Worm (Caenorhabditis elegans) whole organism, mixed stage, embryonic: Measurements from ENCODE around the gene T25B6.3.

ENCODE experiments used
- M03D4.4 ChIP-seq: sonication (generic microtip); optimal IDR thresholded peaks from 2 replicates; lab custom pipeline; 2017; ENCODE audit warnings: mild to moderate bottlenecking, missing genetic modification characterization, missing compliant biosample characterization
- bed-3 ChIP-seq: fragments of 200-800 bp; sonication (Bioruptor generic); optimal IDR thresholded peaks from 3 replicates; lab custom pipeline; 2018; ENCODE audit warnings: mild to moderate bottlenecking, missing genetic modification characterization, moderate library complexity, missing compliant biosample characterization
- blmp-1 ChIP-seq: fragments of 150-350 bp; optimal IDR thresholded peaks from 2 replicates; lab custom pipeline; 2014; ENCODE audit warnings: missing biosample characterization, missing genetic modification characterization
- ceh-39 ChIP-seq: fragments of 150-350 bp; optimal IDR thresholded peaks from 2 replicates; lab custom pipeline; 2014; ENCODE audit warnings: missing biosample characterization, missing genetic modification characterization
- ceh-43 ChIP-seq: fragments of 200-800 bp; sonication (Bioruptor generic); optimal IDR thresholded peaks from 2 replicates; lab custom pipeline; 2018; ENCODE audit warnings: mild to moderate bottlenecking, missing genetic modification characterization, moderate library complexity, missing compliant biosample characterization
- ceh-83 ChIP-seq: fragments of 200-800 bp; sonication (Bioruptor generic); optimal IDR thresholded peaks from 2 replicates; lab custom pipeline; 2018; ENCODE audit warnings: mild to moderate bottlenecking, missing genetic modification characterization, missing compliant biosample characterization
- ces-1 ChIP-seq: fragments of 150-350 bp; optimal IDR thresholded peaks from 2 replicates; lab custom pipeline; 2014; ENCODE audit warnings: missing biosample characterization, missing genetic modification reagents, missing genetic modification characterization
- cnd-1 ChIP-seq: fragments of 200-800 bp; sonication (Bioruptor generic); optimal IDR thresholded peaks from 2 replicates; lab custom pipeline; 2018; ENCODE audit warnings: mild to moderate bottlenecking, missing genetic modification characterization, missing compliant biosample characterization
- drap-1 ChIP-seq: fragments of 200-800 bp; sonication (Bioruptor generic); optimal IDR thresholded peaks from 3 replicates; lab custom pipeline; 2018; ENCODE audit warnings: mild to moderate bottlenecking, missing genetic modification characterization, missing compliant biosample characterization
- elt-1 ChIP-seq: sonication (generic microtip); optimal IDR thresholded peaks from 2 replicates; lab custom pipeline; 2017; ENCODE audit warnings: missing genetic modification characterization, mild to moderate bottlenecking, missing compliant biosample characterization, antibody characterized with exemption, moderate library complexity, borderline replicate concordance; ENCODE audit not compliant: insufficient read depth
- elt-3 ChIP-seq: fragments of 150-350 bp; optimal IDR thresholded peaks from 2 replicates; lab custom pipeline; 2014; ENCODE audit warnings: missing biosample characterization, missing genetic modification characterization
- flh-1 ChIP-seq: fragments of 200-800 bp; sonication (Bioruptor generic); optimal IDR thresholded peaks from 2 replicates; lab custom pipeline; 2018; ENCODE audit warnings: mild to moderate bottlenecking, missing genetic modification characterization, moderate library complexity, missing compliant biosample characterization
- ham-2 ChIP-seq: fragments of 200-800 bp; sonication (Bioruptor generic); optimal IDR thresholded peaks from 2 replicates; lab custom pipeline; 2018; ENCODE audit warnings: mild to moderate bottlenecking, missing genetic modification characterization, missing compliant biosample characterization
- hlh-1 ChIP-seq: fragments of 150-350 bp; optimal IDR thresholded peaks from 2 replicates; lab custom pipeline; 2014; ENCODE audit warnings: missing biosample characterization, missing genetic modification reagents, missing genetic modification characterization
- lin-13 ChIP-seq: fragments of 150-350 bp; optimal IDR thresholded peaks from 2 replicates; lab custom pipeline; 2014; ENCODE audit warnings: missing biosample characterization, missing genetic modification characterization
- lin-32 ChIP-seq: fragments of 200-800 bp; sonication (Bioruptor generic); optimal IDR thresholded peaks from 2 replicates; lab custom pipeline; 2018; ENCODE audit warnings: mild to moderate bottlenecking, missing genetic modification characterization, missing compliant biosample characterization
- lsy-2 ChIP-seq: fragments of 150-350 bp; optimal IDR thresholded peaks from 2 replicates; lab custom pipeline; 2014; ENCODE audit warnings: missing biosample characterization, missing genetic modification characterization
- mab-5 ChIP-seq: fragments of 150-350 bp; optimal IDR thresholded peaks from 2 replicates; lab custom pipeline; 2014; ENCODE audit warnings: missing biosample characterization, missing genetic modification characterization
- mep-1 ChIP-seq: fragments of 150-350 bp; optimal IDR thresholded peaks from 2 replicates; lab custom pipeline; 2017; ENCODE audit warnings: missing biosample characterization, missing genetic modification reagents, missing genetic modification characterization, inconsistent platforms
- mls-2 ChIP-seq: sonication (generic microtip); optimal IDR thresholded peaks from 2 replicates; lab custom pipeline; 2016; ENCODE audit warnings: mild to moderate bottlenecking, missing genetic modification characterization, moderate library complexity, missing compliant biosample characterization
- nhr-12 ChIP-seq: fragments of 150-350 bp; optimal IDR thresholded peaks from 2 replicates; lab custom pipeline; 2014; ENCODE audit warnings: missing biosample characterization, missing genetic modification characterization
- nhr-2 ChIP-seq: fragments of 150-350 bp; optimal IDR thresholded peaks from 2 replicates; lab custom pipeline; 2014; ENCODE audit warnings: missing biosample characterization, missing genetic modification characterization
- nhr-237 ChIP-seq: fragments of 150-350 bp; optimal IDR thresholded peaks from 2 replicates; lab custom pipeline; 2014; ENCODE audit warnings: missing biosample characterization, missing genetic modification characterization
- nhr-28 ChIP-seq: fragments of 150-350 bp; optimal IDR thresholded peaks from 2 replicates; lab custom pipeline; 2014; ENCODE audit warnings: missing biosample characterization, missing genetic modification characterization
- nhr-76 ChIP-seq: sonication (generic microtip); optimal IDR thresholded peaks from 2 replicates; lab custom pipeline; 2017; ENCODE audit warnings: missing biosample characterization, missing genetic modification characterization
- pha-4 ChIP-seq: fragments of 150-350 bp; optimal IDR thresholded peaks from 2 replicates; lab custom pipeline; 2018; ENCODE audit warnings: missing biosample characterization, missing genetic modification reagents, missing genetic modification characterization
- sem-2 ChIP-seq: fragments of 200-800 bp; sonication (Bioruptor generic); optimal IDR thresholded peaks from 2 replicates; lab custom pipeline; 2018; ENCODE audit warnings: mild to moderate bottlenecking, missing genetic modification characterization, missing compliant biosample characterization
- snpc-4 ChIP-seq: fragments of 150-350 bp; optimal IDR thresholded peaks from 2 replicates; lab custom pipeline; 2014; ENCODE audit warnings: missing biosample characterization, missing genetic modification characterization
- sptf-1 ChIP-seq: sonication (generic microtip); optimal IDR thresholded peaks from 2 replicates; lab custom pipeline; 2017; ENCODE audit warnings: mild to moderate bottlenecking, missing genetic modification characterization, moderate library complexity, missing compliant biosample characterization
- tbx-8 ChIP-seq: fragments of 200-800 bp; sonication (Bioruptor generic); optimal IDR thresholded peaks from 2 replicates; lab custom pipeline; 2018; ENCODE audit warnings: mild to moderate bottlenecking, missing genetic modification characterization, moderate library complexity, missing compliant biosample characterization
- unc-120 ChIP-seq: sonication (generic microtip); optimal IDR thresholded peaks from 2 replicates; lab custom pipeline; 2017; ENCODE audit warnings: missing genetic modification characterization, missing compliant biosample characterization; ENCODE audit not compliant: poor library complexity, severe bottlenecking
- unc-39 ChIP-seq: fragments of 150-350 bp; optimal IDR thresholded peaks from 2 replicates; lab custom pipeline; 2014; ENCODE audit warnings: missing biosample characterization, missing genetic modification characterization
- unc-62 ChIP-seq: fragments of 150-350 bp; optimal IDR thresholded peaks from 2 replicates; lab custom pipeline; 2014; ENCODE audit warnings: missing biosample characterization, missing genetic modification reagents, missing genetic modification characterization
- zip-8 ChIP-seq: fragments of 150-350 bp; optimal IDR thresholded peaks from 2 replicates; lab custom pipeline; 2014; ENCODE audit warnings: missing biosample characterization, missing genetic modification characterization
- ztf-11 ChIP-seq: fragments of 150-350 bp; optimal IDR thresholded peaks from 2 replicates; lab custom pipeline; 2014; ENCODE audit warnings: missing biosample characterization, missing genetic modification characterization

Gene T25B6.3

ce11 chrX:8995527-8995946, 31.9 kb upstream of the T25B6.3 start:
- TF ChIP-seq bed-3 (GFP tag; lab: Kevin White, UChicago) (no peak), lin-32 (no peak), nhr-237 (tag; lab: Kevin White, UChicago) (no peak), ztf-11 (tag; lab: Kevin White, UChicago) (no peak), nhr-76 (no peak), unc-120 (tag; lab: Kevin White, UChicago) (peak; percentile 77), ham-2 (no peak), mls-2 (peak; percentile 50), pha-4 (tag; lab: Kevin White, UChicago) (no peak), unc-62 (peak; percentile 42), elt-3 (no peak), nhr-28 (tag; lab: Kevin White, UChicago) (no peak), mab-5 (tag; lab: Kevin White, UChicago) (no peak), M03D4.4 (tag; lab: Kevin White, UChicago) (no peak), ces-1 (peak; percentile 30), lsy-2 (tag; lab: Kevin White, UChicago) (no peak), cnd-1 (tag; lab: Kevin White, UChicago) (no peak), flh-1 (GFP tag; lab: Kevin White, UChicago) (no peak), zip-8 (tag; lab: Kevin White, UChicago) (no peak), hlh-1 (tag; lab: Kevin White, UChicago) (peak; percentile 89), snpc-4 (tag; lab: Kevin White, UChicago) (no peak), drap-1 (GFP tag; lab: Kevin White, UChicago) (peak; percentile 29), ceh-39 (tag; lab: Kevin White, UChicago) (no peak), ceh-43 (GFP tag; lab: Kevin White, UChicago) (no peak), sptf-1 (tag; lab: Kevin White, UChicago) (peak; percentile 55), tbx-8 (GFP tag; lab: Kevin White, UChicago) (no peak), blmp-1 (tag; lab: Kevin White, UChicago) (no peak), nhr-2 (no peak), lin-13 (tag; lab: Kevin White, UChicago) (no peak), elt-1 (tag; lab: Kevin White, UChicago) (no peak), sem-2 (no peak), mep-1 (tag; lab: Kevin White, UChicago) (no peak), unc-39 (no peak), ceh-83 (GFP tag; lab: Kevin White, UChicago) (no peak), nhr-12 (tag; lab: Kevin White, UChicago) (no peak)

ce11 chrX:8996496-8997116, 30.8 kb upstream of the T25B6.3 start:
- peak; percentile 58 for TF ChIP-seq ces-1
- TF ChIP-seq nhr-76, result no peak
- TF ChIP-seq ham-2, result no peak
- TF ChIP-seq blmp-1 (tag; lab: Kevin White, UChicago), result no peak
- TF ChIP-seq mls-2, result no peak
- no peak for TF ChIP-seq lin-32

ce11 chrX:8997450-8998075, 29.8 kb upstream of the T25B6.3 start, which contains the start of gene C24A3.2:
Gene C24A3.2, plus strand, starts transcription at chrX:8997500.
- TF ChIP-seq elt-3 (no peak), nhr-28 (tag; lab: Kevin White, UChicago) (no peak), ces-1 (peak; percentile 39), lsy-2 (tag; lab: Kevin White, UChicago) (no peak)

- TF ChIP-seq cnd-1 (tag; lab: Kevin White, UChicago) (no peak), mep-1 (tag; lab: Kevin White, UChicago) (no peak), unc-120 (tag; lab: Kevin White, UChicago) (no peak), ceh-83 (GFP tag; lab: Kevin White, UChicago) (no peak), nhr-2 (no peak), elt-1 (tag; lab: Kevin White, UChicago) (no peak), ces-1 (no peak), tbx-8 (GFP tag; lab: Kevin White, UChicago) (no peak), unc-62 (no peak), mab-5 (tag; lab: Kevin White, UChicago) (no peak), sptf-1 (tag; lab: Kevin White, UChicago) (no peak), nhr-76 (no peak), lin-32 (no peak), elt-3 (no peak), pha-4 (tag; lab: Kevin White, UChicago) (no peak), nhr-237 (tag; lab: Kevin White, UChicago) (no peak), snpc-4 (tag; lab: Kevin White, UChicago) (no peak), bed-3 (GFP tag; lab: Kevin White, UChicago) (no peak), hlh-1 (tag; lab: Kevin White, UChicago) (no peak)
Observed at ce11 chrX:8998809-8999208, 28.6 kb upstream of the T25B6.3 start, which contains the start of gene C24A3.1. Gene C24A3.1, plus strand, starts transcription at chrX:8999071.
